Worm (Caenorhabditis elegans): ENCODE data around the gene sfxn-1.1.
A peak's percentile ranks its signal among the peaks of the same experiment; 100 is the strongest.

sfxn-1.1 gene

ce11 chrII:9498589-9498988 is 20.1 kb downstream of the sfxn-1.1 start:
- TF ChIP-seq pqm-1 (tag; optimal IDR thresholded peaks at IDR 0.05) (peak; percentile 42), ztf-11 (tag; optimal IDR thresholded peaks at IDR 0.05) (no peak), elt-2 (tag; optimal IDR thresholded peaks at IDR 0.05) (peak; percentile 79)

- TF ChIP-seq nfya-1 (tag; optimal IDR thresholded peaks at IDR 0.05; ENCODE audit: insufficient read depth) (peak; percentile 27), egl-27 (tag; optimal IDR thresholded peaks at IDR 0.05) (no peak), eor-1 (tag; optimal IDR thresholded peaks at IDR 0.05) (no peak)
Observed at ce11 chrII:9497309-9497708, 21.4 kb downstream of the sfxn-1.1 start.

ce11 chrII:9493242-9494058 is 25.2 kb downstream of the sfxn-1.1 start:
- TF ChIP-seq mml-1 (tag; optimal IDR thresholded peaks at IDR 0.05) (peak; percentile 24), nhr-12 (tag; optimal IDR thresholded peaks at IDR 0.05) (no peak), nhr-43 (tag; optimal IDR thresholded peaks at IDR 0.05; ENCODE audit: poor library complexity, severe bottlenecking) (peak; percentile 42)

- TF ChIP-seq unc-39 (tag; optimal IDR thresholded peaks at IDR 0.05) = no peak
- no peak for TF ChIP-seq unc-62 (GFP tag; optimal IDR thresholded peaks at IDR 0.05)
- TF ChIP-seq sea-2 (GFP tag; optimal IDR thresholded peaks at IDR 0.05) = no peak
- TF ChIP-seq pha-4 (tag; optimal IDR thresholded peaks at IDR 0.05) = peak; percentile 40
- TF ChIP-seq lin-39 (tag; optimal IDR thresholded peaks at IDR 0.05) = peak; percentile 8
- peak; percentile 19 for TF ChIP-seq hmg-11 (tag; optimal IDR thresholded peaks at IDR 0.05)
Observed at ce11 chrII:9491045-9491444, 27.6 kb downstream of the sfxn-1.1 start.

- TF ChIP-seq nhr-43 (tag; optimal IDR thresholded peaks at IDR 0.05; ENCODE audit: poor library complexity, severe bottlenecking) (peak; percentile 33), sea-2 (GFP tag; optimal IDR thresholded peaks at IDR 0.05) (no peak)
Observed at ce11 chrII:9490589-9490988, 28.1 kb downstream of the sfxn-1.1 start.

- TF ChIP-seq nhr-12 (tag; optimal IDR thresholded peaks at IDR 0.05) (no peak), mml-1 (tag; optimal IDR thresholded peaks at IDR 0.05) (no peak), nhr-237 (tag; optimal IDR thresholded peaks at IDR 0.05) (no peak), ceh-9 (tag; optimal IDR thresholded peaks at IDR 0.05) (no peak), nfya-1 (tag; optimal IDR thresholded peaks at IDR 0.05; ENCODE audit: insufficient read depth) (no peak), nhr-77 (tag; optimal IDR thresholded peaks at IDR 0.05) (no peak), nhr-28 (tag; optimal IDR thresholded peaks at IDR 0.05) (no peak), sea-2 (GFP tag; optimal IDR thresholded peaks at IDR 0.05) (no peak), ceh-82 (tag; optimal IDR thresholded peaks at IDR 0.05) (no peak), fkh-2 (tag; optimal IDR thresholded peaks at IDR 0.05) (no peak), skn-1 (tag; optimal IDR thresholded peaks at IDR 0.05) (no peak), hmg-11 (tag; optimal IDR thresholded peaks at IDR 0.05) (no peak), nhr-11 (tag; optimal IDR thresholded peaks at IDR 0.05) (no peak), nhr-43 (tag; optimal IDR thresholded peaks at IDR 0.05; ENCODE audit: poor library complexity, severe bottlenecking) (no peak), jun-1 (tag; optimal IDR thresholded peaks at IDR 0.05) (no peak), nhr-76 (tag; optimal IDR thresholded peaks at IDR 0.05) (no peak), ZK546.5 (tag; optimal IDR thresholded peaks at IDR 0.05) (no peak), elt-1 (tag; optimal IDR thresholded peaks at IDR 0.05) (no peak)
Observed at ce11 chrII:9489922-9490321, 28.8 kb downstream of the sfxn-1.1 start.

- TF ChIP-seq egl-5 (tag; optimal IDR thresholded peaks at IDR 0.05) (no peak), tbx-2 (tag; optimal IDR thresholded peaks at IDR 0.05) (peak; percentile 4), ceh-28 (tag; optimal IDR thresholded peaks at IDR 0.05) (no peak), ceh-82 (tag; optimal IDR thresholded peaks at IDR 0.05) (no peak), nhr-12 (tag; optimal IDR thresholded peaks at IDR 0.05) (no peak), pqm-1 (tag; optimal IDR thresholded peaks at IDR 0.05) (peak; percentile 34), lsy-12 (tag; optimal IDR thresholded peaks at IDR 0.05) (peak; percentile 14), zag-1 (tag; optimal IDR thresholded peaks at IDR 0.05) (no peak), jun-1 (tag; optimal IDR thresholded peaks at IDR 0.05) (peak; percentile 31), nhr-43 (tag; optimal IDR thresholded peaks at IDR 0.05; ENCODE audit: poor library complexity, severe bottlenecking) (peak; percentile 59), R02D3.7 (tag; optimal IDR thresholded peaks at IDR 0.05) (no peak), nhr-25 (tag; optimal IDR thresholded peaks at IDR 0.05) (peak; percentile 11), nhr-11 (tag; optimal IDR thresholded peaks at IDR 0.05) (no peak), pha-4 (tag; optimal IDR thresholded peaks at IDR 0.05) (peak; percentile 64), ZK546.5 (tag; optimal IDR thresholded peaks at IDR 0.05) (no peak), elt-3 (tag; optimal IDR thresholded peaks at IDR 0.05) (peak in 1 of 3 experiments; percentile 39), elt-2 (tag; optimal IDR thresholded peaks at IDR 0.05) (peak; percentile 82), nhr-76 (tag; optimal IDR thresholded peaks at IDR 0.05) (no peak), egl-27 (tag; optimal IDR thresholded peaks at IDR 0.05) (no peak), ama-1 (optimal IDR thresholded peaks at IDR 0.05) (peak; percentile 16), nfya-1 (tag; optimal IDR thresholded peaks at IDR 0.05; ENCODE audit: insufficient read depth) (peak; percentile 78), lin-39 (tag; optimal IDR thresholded peaks at IDR 0.05) (no peak), ztf-11 (tag; optimal IDR thresholded peaks at IDR 0.05) (no peak), sea-2 (GFP tag; optimal IDR thresholded peaks at IDR 0.05) (no peak), nhr-77 (tag; optimal IDR thresholded peaks at IDR 0.05) (no peak)
Observed at ce11 chrII:9487337-9487950, 31.2 kb downstream of the sfxn-1.1 start, which contains the start of gene T19H5.4. Gene T19H5.4, minus strand, starts transcription at chrII:9487387.
